Worm (Caenorhabditis elegans) whole organism, L4 larva: ENCODE measurements around the gene mgl-1.

Experiments used
- aly-2 ChIP-seq: sonication (generic microtip); optimal IDR thresholded peaks from 2 replicates; lab custom pipeline; 2018; ENCODE audit warnings: missing biosample characterization, missing genetic modification characterization
- ces-1 ChIP-seq: fragments of 150-350 bp; sonication (generic microtip); optimal IDR thresholded peaks from 4 replicates; lab custom pipeline; 2014; ENCODE audit warnings: missing biosample characterization, missing genetic modification reagents, missing genetic modification characterization
- lin-38 ChIP-seq: fragments of 200-800 bp; sonication (Bioruptor generic); IDR thresholded peaks from 2 replicates; pipeline ENCODE4 v1.3.6; 2022; ENCODE audit warnings: missing genetic modification reagents, missing genetic modification characterization, missing compliant biosample characterization

ce11 chrX:9997344-9997743 lies 21.2 kb upstream of the mgl-1 start:
- no peak for TF ChIP-seq ces-1 (GFP tag; lab: Kevin White, UChicago)
- TF ChIP-seq lin-38 (GFP tag; lab: Robert Waterston, UW): no peak
- no peak for TF ChIP-seq aly-2
